Worm (Caenorhabditis elegans): ENCODE data around the gene C06C6.8.

DNA sequence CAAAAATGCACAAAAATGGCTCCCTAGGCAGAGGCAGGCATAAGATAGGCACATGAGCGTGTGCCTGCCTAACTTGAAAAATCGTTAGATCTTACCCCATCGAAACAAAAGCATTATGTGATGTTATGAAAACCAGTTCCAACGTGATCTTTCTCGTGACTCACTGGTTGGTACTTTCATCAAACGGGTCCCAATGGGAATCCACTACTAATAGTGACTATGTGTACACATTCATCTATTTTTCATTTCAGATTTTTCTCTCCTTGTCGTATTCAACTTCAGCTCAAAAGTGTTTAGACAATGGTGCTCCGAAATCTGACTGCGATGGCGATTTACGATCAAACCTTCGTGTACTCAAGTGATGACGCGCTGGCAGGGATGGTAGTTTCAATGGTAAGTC is 20.7 kb downstream of the C06C6.8 start, which contains the start of gene srx-43:
- no peak for TF ChIP-seq madf-3 (GFP tag; IDR thresholded peaks at IDR 0.05)
- no peak for TF ChIP-seq snpc-1.1 (tag; optimal IDR thresholded peaks at IDR 0.05; ENCODE audit: insufficient read depth)
- no peak for TF ChIP-seq zim-3 (tag; optimal IDR thresholded peaks at IDR 0.05)
- no peak for TF ChIP-seq snpc-4 (GFP tag; optimal IDR thresholded peaks at IDR 0.05)
- TF ChIP-seq snpc-4 (tag; optimal IDR thresholded peaks at IDR 0.05): no peak

Data from whole organism, young adult.